Worm (Caenorhabditis elegans): ENCODE measurements around the gene parn-1.

parn-1 gene

DNA sequence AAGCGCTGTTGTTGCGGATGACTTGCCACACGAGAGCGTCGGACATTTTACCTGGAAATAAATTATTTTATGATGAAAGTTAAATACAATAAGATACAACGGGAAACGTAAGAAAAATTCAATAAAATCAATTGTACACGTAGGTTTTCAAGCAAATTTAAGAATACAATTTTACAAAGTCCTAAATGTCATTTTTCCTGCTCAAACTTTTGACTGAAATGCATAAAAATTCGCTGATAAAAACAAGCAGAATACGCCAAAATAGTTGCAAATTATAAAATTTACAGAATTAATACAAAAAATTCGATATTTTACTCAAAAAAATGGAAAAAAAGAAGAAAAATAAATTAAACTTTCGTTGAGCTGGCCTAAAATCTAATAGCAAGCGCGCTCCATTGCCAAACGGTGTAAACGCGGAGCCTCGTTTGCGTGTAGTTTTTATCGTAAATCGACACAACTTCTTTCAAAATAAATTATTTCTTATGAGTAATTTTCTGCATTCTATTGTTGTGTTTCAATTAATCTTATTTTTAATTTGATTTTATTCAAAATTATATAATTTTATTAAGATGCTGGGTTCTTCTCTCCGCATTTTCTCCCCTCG lies 33.1 kb upstream of the parn-1 start, which contains the start of the genes rpl-28 and mrpl-49 (continued):
- TF ChIP-seq mel-28 (tag; optimal IDR thresholded peaks at IDR 0.05; ENCODE audit: borderline replicate concordance) (no peak), nfyb-1 (GFP tag; IDR thresholded peaks at IDR 0.05) (no peak), hmg-1.2 (GFP tag; IDR thresholded peaks at IDR 0.05) (peak; percentile 52), attf-6 (GFP tag; IDR thresholded peaks at IDR 0.05) (no peak), ztf-28 (GFP tag; IDR thresholded peaks at IDR 0.05) (no peak), rpc-1 (optimal IDR thresholded peaks at IDR 0.05) (no peak), rpc-1 (tag; optimal IDR thresholded peaks at IDR 0.05) (no peak), egrh-3 (GFP tag; IDR thresholded peaks at IDR 0.05) (no peak), B0261.1 (tag; optimal IDR thresholded peaks at IDR 0.05) (no peak), zfh-2 (GFP tag; conservative IDR thresholded peaks at IDR 0.05) (no peak), lsl-1 (GFP tag; optimal IDR thresholded peaks at IDR 0.05) (peak; percentile 56), ceh-91 (GFP tag; IDR thresholded peaks at IDR 0.05) (peak; percentile 64; the same call in 1 of the 2 replicates), T26A5.8 (tag; optimal IDR thresholded peaks at IDR 0.05) (no peak), F10E7.11 (tag; optimal IDR thresholded peaks at IDR 0.05) (no peak), lin-35 (GFP tag; optimal IDR thresholded peaks at IDR 0.05) (peak in 1 of 3 experiments; percentile 76), cebp-2 (GFP tag; IDR thresholded peaks at IDR 0.05) (no peak), unc-62 (GFP tag; optimal IDR thresholded peaks at IDR 0.05) (no peak), him-1 (tag; optimal IDR thresholded peaks at IDR 0.05) (no peak)

DNA sequence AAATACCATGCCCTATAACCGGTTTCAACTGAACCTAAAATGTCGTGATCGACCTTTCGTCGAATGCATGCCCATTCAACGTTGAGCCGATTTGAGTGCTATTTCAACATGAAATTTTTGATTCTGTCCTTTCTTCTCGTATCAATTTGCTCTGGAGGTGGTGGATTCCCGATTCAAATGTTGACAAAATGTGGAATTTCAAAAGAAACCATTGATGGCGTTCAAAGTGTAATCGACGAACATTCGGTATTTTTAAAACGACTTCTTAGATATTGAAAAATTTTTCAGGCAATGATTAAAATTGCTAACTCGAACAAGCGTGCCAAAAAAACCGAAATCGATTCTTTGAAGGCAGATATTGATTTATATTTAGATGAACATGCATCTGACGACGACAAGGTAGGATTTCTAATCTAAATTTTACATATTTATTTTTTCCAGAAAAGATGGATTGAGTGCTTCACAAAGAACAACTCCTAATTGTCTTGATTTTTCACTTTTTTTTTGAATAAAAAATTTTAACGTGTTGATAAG lies 32.1 kb upstream of the parn-1 start, which contains the start of gene R11D1.13:
Gene R11D1.13 (plus strand): TSS at position 51 of the 534 bp plus-strand sequence.
- TF ChIP-seq nfyb-1 (GFP tag; IDR thresholded peaks at IDR 0.05) (0 out of 2 replicates have a peak, but pooled peaks have one; percentile 29), B0336.3 (GFP tag; IDR thresholded peaks at IDR 0.05) (peak; percentile 51), lin-54 (GFP tag; optimal IDR thresholded peaks at IDR 0.05) (peak; percentile 9), lin-35 (GFP tag; optimal IDR thresholded peaks at IDR 0.05) (peak in 1 of 3 experiments; percentile 5), C06A6.2 (GFP tag; conservative IDR thresholded peaks at IDR 0.05) (no peak), madf-6 (GFP tag; IDR thresholded peaks at IDR 0.05) (peak; percentile 54; the same call in 1 of the 2 replicates), ekl-4 (GFP tag; IDR thresholded peaks at IDR 0.05) (0 out of 2 replicates have a peak, but pooled peaks have one; percentile 34), aptf-2 (GFP tag; conservative IDR thresholded peaks at IDR 0.05) (no peak), hmg-20 (GFP tag; IDR thresholded peaks at IDR 0.05) (no peak)

ce11 chrV:12725893-12726292 lies 30.8 kb upstream of the parn-1 start, which contains the start of gene R11D1.12:
R11D1.12 (minus strand) TSS chrV:12725993.
- TF ChIP-seq hmg-20 (GFP tag; IDR thresholded peaks at IDR 0.05) (no peak), ztf-25 (GFP tag; IDR thresholded peaks at IDR 0.05) (no peak), tlf-1 (GFP tag; optimal IDR thresholded peaks at IDR 0.05) (no peak), egrh-3 (GFP tag; IDR thresholded peaks at IDR 0.05) (no peak), zim-3 (tag; optimal IDR thresholded peaks at IDR 0.05) (no peak), ets-4 (GFP tag; optimal IDR thresholded peaks at IDR 0.05) (no peak), mes-4 (tag; optimal IDR thresholded peaks at IDR 0.05) (no peak), nhr-27 (tag; optimal IDR thresholded peaks at IDR 0.05) (no peak), unc-130 (GFP tag; optimal IDR thresholded peaks at IDR 0.05) (no peak), lin-26 (GFP tag; IDR thresholded peaks at IDR 0.05) (no peak), hlh-26 (GFP tag; conservative IDR thresholded peaks at IDR 0.05) (no peak), lin-35 (GFP tag; optimal IDR thresholded peaks at IDR 0.05) (no peak), lsl-1 (GFP tag; optimal IDR thresholded peaks at IDR 0.05) (no peak), repo-1 (tag; optimal IDR thresholded peaks at IDR 0.05) (no peak), lin-54 (GFP tag; optimal IDR thresholded peaks at IDR 0.05) (no peak), let-526 (GFP tag; IDR thresholded peaks at IDR 0.05) (no peak), gei-17 (GFP tag; optimal IDR thresholded peaks at IDR 0.05) (no peak)
